Worm (Caenorhabditis elegans) whole organism, L3 larva: ENCODE results near the gene C47A10.16.
A peak's percentile ranks its signal among the peaks of the same experiment; 100 is the strongest.

Experiments
- R02D3.7 ChIP-seq: fragments of 150-350 bp; optimal IDR thresholded peaks from 2 replicates; lab custom pipeline; 2014; ENCODE audit warnings: missing biosample characterization, missing genetic modification characterization
- ZK546.5 ChIP-seq: sonication (generic microtip); optimal IDR thresholded peaks from 2 replicates; lab custom pipeline; 2017; ENCODE audit warnings: missing biosample characterization, missing genetic modification characterization
- aly-2 ChIP-seq: fragments of 150-350 bp; optimal IDR thresholded peaks from 2 replicates; lab custom pipeline; 2014; ENCODE audit warnings: missing biosample characterization, missing genetic modification characterization
- ama-1 ChIP-seq: fragments of 150-350 bp; optimal IDR thresholded peaks from 2 replicates; lab custom pipeline; 2018
- ceh-16 ChIP-seq: sonication (generic microtip); optimal IDR thresholded peaks from 2 replicates; lab custom pipeline; 2017; ENCODE audit warnings: missing biosample characterization, missing genetic modification characterization
- ceh-28 ChIP-seq: fragments of 150-350 bp; optimal IDR thresholded peaks from 2 replicates; lab custom pipeline; 2014; ENCODE audit warnings: missing biosample characterization, missing genetic modification reagents, missing genetic modification characterization
- ceh-82 ChIP-seq: fragments of 150-350 bp; optimal IDR thresholded peaks from 2 replicates; lab custom pipeline; 2014; ENCODE audit warnings: missing biosample characterization, missing genetic modification characterization
- ceh-9 ChIP-seq: sonication (generic microtip); optimal IDR thresholded peaks from 2 replicates; lab custom pipeline; 2018; ENCODE audit warnings: missing biosample characterization, missing genetic modification characterization
- egl-27 ChIP-seq: sonication (generic microtip); optimal IDR thresholded peaks from 4 replicates; lab custom pipeline; 2017; ENCODE audit warnings: missing biosample characterization, missing genetic modification reagents, missing genetic modification characterization
- egl-5 ChIP-seq: fragments of 150-350 bp; optimal IDR thresholded peaks from 2 replicates; lab custom pipeline; 2017; ENCODE audit warnings: missing biosample characterization, missing genetic modification reagents, missing genetic modification characterization, inconsistent platforms
- elt-1 ChIP-seq: fragments of 150-350 bp; optimal IDR thresholded peaks from 2 replicates; lab custom pipeline; 2014; ENCODE audit warnings: missing biosample characterization, missing genetic modification characterization
- elt-2 ChIP-seq: sonication (generic microtip); optimal IDR thresholded peaks from 2 replicates; lab custom pipeline; 2016; ENCODE audit warnings: missing genetic modification reagents, mild to moderate bottlenecking, missing genetic modification characterization, missing compliant biosample characterization
- elt-3 ChIP-seq, 3 experiments: fragments of 150-350 bp in 1 of 3; sonication (generic microtip) in 2 of 3; optimal IDR thresholded peaks; 2 replicates in 2 of 3; 4 replicates in 1 of 3; lab custom pipeline; 2014 to 2017; ENCODE audit warnings: missing biosample characterization in 3 of 3, missing genetic modification characterization in 3 of 3
- eor-1 ChIP-seq, 2 experiments: fragments of 150-350 bp; optimal IDR thresholded peaks; 2 replicates each; lab custom pipeline; 2014 to 2018; ENCODE audit warnings: missing biosample characterization in 2 of 2, missing genetic modification characterization in 2 of 2
- fkh-10 ChIP-seq: sonication (generic microtip); optimal IDR thresholded peaks from 2 replicates; lab custom pipeline; 2017; ENCODE audit warnings: missing biosample characterization, missing genetic modification reagents, missing genetic modification characterization
- fkh-2 ChIP-seq: fragments of 150-350 bp; optimal IDR thresholded peaks from 2 replicates; lab custom pipeline; 2014; ENCODE audit warnings: missing biosample characterization, missing genetic modification reagents, missing genetic modification characterization
- hmg-11 ChIP-seq: sonication (generic microtip); optimal IDR thresholded peaks from 2 replicates; lab custom pipeline; 2016; ENCODE audit warnings: missing genetic modification characterization, missing compliant biosample characterization
- jun-1 ChIP-seq: fragments of 150-350 bp; optimal IDR thresholded peaks from 2 replicates; lab custom pipeline; 2014; ENCODE audit warnings: missing biosample characterization, missing genetic modification reagents, missing genetic modification characterization
- lin-39 ChIP-seq: fragments of 150-350 bp; optimal IDR thresholded peaks from 2 replicates; lab custom pipeline; 2018; ENCODE audit warnings: missing biosample characterization, missing genetic modification reagents, missing genetic modification characterization
- mdl-1 ChIP-seq: fragments of 150-350 bp; optimal IDR thresholded peaks from 2 replicates; lab custom pipeline; 2014; ENCODE audit warnings: missing biosample characterization, missing genetic modification characterization
- nfya-1 ChIP-seq: sonication (generic microtip); optimal IDR thresholded peaks from 2 replicates; lab custom pipeline; 2017; ENCODE audit warnings: missing genetic modification characterization, mild to moderate bottlenecking, missing compliant biosample characterization, antibody characterized with exemption, moderate library complexity; ENCODE audit not compliant: insufficient read depth
- nhr-12 ChIP-seq: fragments of 150-350 bp; optimal IDR thresholded peaks from 2 replicates; lab custom pipeline; 2014; ENCODE audit warnings: missing biosample characterization, missing genetic modification characterization
- nhr-23 ChIP-seq: fragments of 150-350 bp; optimal IDR thresholded peaks from 2 replicates; lab custom pipeline; 2014; ENCODE audit warnings: missing biosample characterization, missing genetic modification reagents, missing genetic modification characterization
- nhr-237 ChIP-seq: fragments of 150-350 bp; optimal IDR thresholded peaks from 2 replicates; lab custom pipeline; 2014; ENCODE audit warnings: missing biosample characterization, missing genetic modification characterization
- nhr-25 ChIP-seq: sonication (generic microtip); optimal IDR thresholded peaks from 2 replicates; lab custom pipeline; 2017; ENCODE audit warnings: missing biosample characterization, missing genetic modification characterization
- nhr-28 ChIP-seq: fragments of 150-350 bp; optimal IDR thresholded peaks from 2 replicates; lab custom pipeline; 2014; ENCODE audit warnings: missing biosample characterization, missing genetic modification characterization
- nhr-43 ChIP-seq: sonication (generic microtip); optimal IDR thresholded peaks from 2 replicates; lab custom pipeline; 2016; ENCODE audit warnings: mild to moderate bottlenecking, missing genetic modification characterization, missing compliant biosample characterization; ENCODE audit not compliant: poor library complexity, severe bottlenecking
- nhr-67 ChIP-seq: fragments of 150-350 bp; optimal IDR thresholded peaks from 2 replicates; lab custom pipeline; 2014; ENCODE audit warnings: missing biosample characterization, missing genetic modification characterization
- nhr-77 ChIP-seq: fragments of 150-350 bp; optimal IDR thresholded peaks from 2 replicates; lab custom pipeline; 2014; ENCODE audit warnings: missing biosample characterization, missing genetic modification characterization
- pha-4 ChIP-seq: fragments of 150-350 bp; optimal IDR thresholded peaks from 2 replicates; lab custom pipeline; 2014; ENCODE audit warnings: missing biosample characterization, missing genetic modification reagents, missing genetic modification characterization
- pqm-1 ChIP-seq: fragments of 150-350 bp; optimal IDR thresholded peaks from 2 replicates; lab custom pipeline; 2017; ENCODE audit warnings: missing biosample characterization, missing genetic modification characterization, inconsistent platforms
- sea-2 ChIP-seq: fragments of 150-350 bp; sonication (generic microtip); optimal IDR thresholded peaks from 4 replicates; lab custom pipeline; 2014; ENCODE audit warnings: missing biosample characterization, missing genetic modification reagents, missing genetic modification characterization
- skn-1 ChIP-seq: fragments of 150-350 bp; optimal IDR thresholded peaks from 2 replicates; lab custom pipeline; 2014; ENCODE audit warnings: missing biosample characterization, missing genetic modification characterization
- snpc-4 ChIP-seq: fragments of 150-350 bp; optimal IDR thresholded peaks from 2 replicates; lab custom pipeline; 2014; ENCODE audit warnings: missing biosample characterization, missing genetic modification characterization
- tbx-2 ChIP-seq: sonication (generic microtip); optimal IDR thresholded peaks from 2 replicates; lab custom pipeline; 2016; ENCODE audit warnings: mild to moderate bottlenecking, missing genetic modification characterization, missing compliant biosample characterization
- unc-39 ChIP-seq: sonication (generic microtip); optimal IDR thresholded peaks from 4 replicates; lab custom pipeline; 2017; ENCODE audit warnings: missing biosample characterization, missing genetic modification characterization
- zag-1 ChIP-seq: fragments of 150-350 bp; optimal IDR thresholded peaks from 2 replicates; lab custom pipeline; 2014; ENCODE audit warnings: missing biosample characterization, missing genetic modification characterization
- ztf-11 ChIP-seq: fragments of 150-350 bp; optimal IDR thresholded peaks from 2 replicates; lab custom pipeline; 2014; ENCODE audit warnings: missing biosample characterization, missing genetic modification characterization
- ztf-4 ChIP-seq: fragments of 150-350 bp; optimal IDR thresholded peaks from 2 replicates; lab custom pipeline; 2014; ENCODE audit warnings: missing biosample characterization, missing genetic modification characterization

Gene C47A10.16

DNA sequence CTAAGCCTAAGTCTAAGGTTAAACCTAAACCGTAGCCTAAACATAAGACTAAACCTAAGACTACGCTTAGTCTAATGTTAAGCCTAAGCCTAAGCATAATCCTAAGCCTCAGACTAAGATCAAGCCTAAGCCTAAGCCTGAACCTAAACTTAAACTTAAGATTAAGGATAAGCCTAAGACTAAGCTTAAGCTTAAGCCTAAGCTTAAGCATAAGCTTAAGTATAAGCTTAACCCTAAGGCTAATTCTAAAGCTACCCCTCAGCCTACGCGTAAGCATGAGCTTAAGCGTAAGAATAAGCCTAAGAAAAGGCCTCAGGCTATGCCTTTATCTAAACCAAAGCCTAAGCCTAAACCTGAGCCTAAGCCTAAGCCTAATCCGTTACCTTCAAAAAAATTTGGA, 36.6 kb downstream of the C47A10.16 start:
- no peak for TF ChIP-seq ztf-11 (tag; lab: Kevin White, UChicago)
- TF ChIP-seq eor-1 (tag; optimal IDR thresholded peaks at IDR 0.05; lab: Kevin White, UChicago), result no peak
- no peak for TF ChIP-seq R02D3.7 (tag; lab: Kevin White, UChicago)
- no peak for TF ChIP-seq nhr-25 (tag; lab: Kevin White, UChicago)
- no peak for TF ChIP-seq lin-39
- TF ChIP-seq ceh-82 (tag; lab: Kevin White, UChicago), result no peak
- no peak for TF ChIP-seq ceh-9 (tag; lab: Kevin White, UChicago)

DNA sequence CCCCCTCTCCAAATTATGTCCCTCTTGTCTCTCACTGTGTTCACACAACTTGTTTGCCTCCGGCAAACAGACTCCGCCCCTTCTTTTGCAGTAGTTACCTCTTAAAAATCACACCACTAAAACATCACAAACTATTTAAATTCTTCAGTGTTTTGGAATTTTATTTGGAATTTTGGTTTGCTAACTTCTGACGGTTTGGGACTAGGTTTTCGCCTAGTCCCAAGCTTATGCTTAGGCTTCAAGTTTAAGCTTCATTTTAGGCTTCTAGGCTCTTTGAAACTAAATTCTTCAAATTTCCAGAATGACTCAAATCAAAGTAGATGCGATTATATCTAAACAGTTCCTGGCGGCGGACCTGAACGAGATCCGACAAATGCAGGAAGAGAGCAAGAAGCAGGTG, 40.3 kb downstream of the C47A10.16 start, which contains the start of gene fat-5:
Gene fat-5 (plus strand): TSS at position 301 of the 400 bp plus-strand sequence.
- TF ChIP-seq ceh-16 (tag; lab: Kevin White, UChicago), result no peak
- TF ChIP-seq nfya-1 (tag; lab: Kevin White, UChicago), result no peak
- no peak for TF ChIP-seq nhr-237 (tag; lab: Kevin White, UChicago)
- no peak for TF ChIP-seq elt-2 (tag; lab: Kevin White, UChicago)
- no peak for TF ChIP-seq eor-1 (tag; optimal IDR thresholded peaks at IDR 0.05; lab: Kevin White, UChicago)

ce11 chrV:17723142-17723781, 41.7 kb downstream of the C47A10.16 start:
- TF ChIP-seq nhr-23 (peak; percentile 8), elt-2 (tag; lab: Kevin White, UChicago) (peak; percentile 52), pqm-1 (tag; lab: Kevin White, UChicago) (peak; percentile 58), nhr-237 (tag; lab: Kevin White, UChicago) (no peak), nhr-28 (tag; lab: Kevin White, UChicago) (no peak), jun-1 (no peak), ZK546.5 (tag; lab: Kevin White, UChicago) (no peak), sea-2 (GFP tag; lab: Kevin White, UChicago) (no peak), pha-4 (tag; lab: Kevin White, UChicago) (peak; percentile 20), nhr-43 (tag; lab: Kevin White, UChicago) (no peak), ceh-82 (tag; lab: Kevin White, UChicago) (no peak), ceh-16 (tag; lab: Kevin White, UChicago) (no peak), egl-5 (tag; lab: Kevin White, UChicago) (no peak)

- TF ChIP-seq sea-2 (GFP tag; lab: Kevin White, UChicago), result no peak
- no peak for TF ChIP-seq mdl-1 (tag; lab: Kevin White, UChicago)
- TF ChIP-seq ZK546.5 (tag; lab: Kevin White, UChicago), result no peak
- TF ChIP-seq nhr-28 (tag; lab: Kevin White, UChicago), result no peak
- TF ChIP-seq fkh-2, result no peak
- no peak for TF ChIP-seq skn-1
- TF ChIP-seq aly-2 (tag; lab: Kevin White, UChicago), result no peak
- TF ChIP-seq zag-1 (tag; lab: Kevin White, UChicago), result no peak
- no peak for TF ChIP-seq nhr-67 (tag; lab: Kevin White, UChicago)
- TF ChIP-seq hmg-11 (tag; lab: Kevin White, UChicago), result no peak
- no peak for TF ChIP-seq tbx-2 (tag; lab: Kevin White, UChicago)
- no peak for TF ChIP-seq ama-1 (lab: Kevin White, UChicago)
- no peak for TF ChIP-seq ztf-4 (tag; lab: Kevin White, UChicago)
- no peak for TF ChIP-seq ceh-28 (tag; lab: Kevin White, UChicago)
- TF ChIP-seq nhr-237 (tag; lab: Kevin White, UChicago), result no peak
- TF ChIP-seq unc-39, result no peak
- no peak for TF ChIP-seq nhr-77 (tag; lab: Kevin White, UChicago)
- no peak for TF ChIP-seq R02D3.7 (tag; lab: Kevin White, UChicago)
- TF ChIP-seq ceh-9 (tag; lab: Kevin White, UChicago), result no peak
- TF ChIP-seq, all 47 proteins: peak for 0
Observed at ce11 chrV:17722553-17722952, 42.4 kb downstream of the C47A10.16 start.

- TF ChIP-seq elt-1 (tag; lab: Kevin White, UChicago) (no peak), unc-39 (no peak), nhr-77 (tag; lab: Kevin White, UChicago) (no peak), egl-27 (tag; lab: Kevin White, UChicago) (peak; percentile 35), skn-1 (no peak), tbx-2 (tag; lab: Kevin White, UChicago) (no peak), elt-3 (tag; optimal IDR thresholded peaks at IDR 0.05; lab: Kevin White, UChicago) (no peak), nhr-25 (tag; lab: Kevin White, UChicago) (no peak), ama-1 (lab: Kevin White, UChicago) (no peak), nhr-67 (tag; lab: Kevin White, UChicago) (no peak), pha-4 (tag; lab: Kevin White, UChicago) (peak; percentile 47), ceh-28 (tag; lab: Kevin White, UChicago) (peak; percentile 19), fkh-2 (no peak), fkh-10 (GFP tag; lab: Kevin White, UChicago) (no peak), eor-1 (tag; optimal IDR thresholded peaks at IDR 0.05; lab: Kevin White, UChicago) (no peak), ceh-9 (tag; lab: Kevin White, UChicago) (no peak), nhr-237 (tag; lab: Kevin White, UChicago) (no peak), elt-2 (tag; lab: Kevin White, UChicago) (peak; percentile 99), ztf-4 (tag; lab: Kevin White, UChicago) (no peak), aly-2 (tag; lab: Kevin White, UChicago) (no peak), nhr-28 (tag; lab: Kevin White, UChicago) (no peak), mdl-1 (tag; lab: Kevin White, UChicago) (no peak), nhr-12 (tag; lab: Kevin White, UChicago) (no peak), ceh-82 (tag; lab: Kevin White, UChicago) (no peak), snpc-4 (tag; lab: Kevin White, UChicago) (no peak), pqm-1 (tag; lab: Kevin White, UChicago) (peak; percentile 98), jun-1 (peak; percentile 84), ZK546.5 (tag; lab: Kevin White, UChicago) (no peak), ztf-11 (tag; lab: Kevin White, UChicago) (no peak)
Observed at ce11 chrV:17721709-17722108, 43.3 kb downstream of the C47A10.16 start.
